Worm (Caenorhabditis elegans) whole organism, mixed stage, embryonic: Measurements from ENCODE around the gene C09B9.2.

Experiments
- ceh-39 ChIP-seq: fragments of 150-350 bp; optimal IDR thresholded peaks from 2 replicates; lab custom pipeline; 2014; ENCODE audit warnings: missing biosample characterization, missing genetic modification characterization
- ceh-83 ChIP-seq: fragments of 200-800 bp; sonication (Bioruptor generic); optimal IDR thresholded peaks from 2 replicates; lab custom pipeline; 2018; ENCODE audit warnings: mild to moderate bottlenecking, missing genetic modification characterization, missing compliant biosample characterization
- elt-1 ChIP-seq: sonication (generic microtip); optimal IDR thresholded peaks from 2 replicates; lab custom pipeline; 2017; ENCODE audit warnings: missing genetic modification characterization, mild to moderate bottlenecking, missing compliant biosample characterization, antibody characterized with exemption, moderate library complexity, borderline replicate concordance; ENCODE audit not compliant: insufficient read depth
- hlh-1 ChIP-seq: fragments of 150-350 bp; optimal IDR thresholded peaks from 2 replicates; lab custom pipeline; 2014; ENCODE audit warnings: missing biosample characterization, missing genetic modification reagents, missing genetic modification characterization
- lin-13 ChIP-seq: fragments of 150-350 bp; optimal IDR thresholded peaks from 2 replicates; lab custom pipeline; 2014; ENCODE audit warnings: missing biosample characterization, missing genetic modification characterization
- lin-32 ChIP-seq: fragments of 200-800 bp; sonication (Bioruptor generic); optimal IDR thresholded peaks from 2 replicates; lab custom pipeline; 2018; ENCODE audit warnings: mild to moderate bottlenecking, missing genetic modification characterization, missing compliant biosample characterization
- mab-5 ChIP-seq: fragments of 150-350 bp; optimal IDR thresholded peaks from 2 replicates; lab custom pipeline; 2014; ENCODE audit warnings: missing biosample characterization, missing genetic modification characterization
- nhr-76 ChIP-seq: sonication (generic microtip); optimal IDR thresholded peaks from 2 replicates; lab custom pipeline; 2017; ENCODE audit warnings: missing biosample characterization, missing genetic modification characterization
- snpc-4 ChIP-seq: fragments of 150-350 bp; optimal IDR thresholded peaks from 2 replicates; lab custom pipeline; 2014; ENCODE audit warnings: missing biosample characterization, missing genetic modification characterization
- unc-62 ChIP-seq: fragments of 150-350 bp; optimal IDR thresholded peaks from 2 replicates; lab custom pipeline; 2014; ENCODE audit warnings: missing biosample characterization, missing genetic modification reagents, missing genetic modification characterization
- ztf-11 ChIP-seq: fragments of 150-350 bp; optimal IDR thresholded peaks from 2 replicates; lab custom pipeline; 2014; ENCODE audit warnings: missing biosample characterization, missing genetic modification characterization

ce11 chrIV:4986246-4986645 lies 42.8 kb upstream of the C09B9.2 start, which contains the start of gene clec-177:
- no peak for TF ChIP-seq lin-13 (tag; lab: Kevin White, UChicago)
- no peak for TF ChIP-seq ceh-39 (tag; lab: Kevin White, UChicago)
- no peak for TF ChIP-seq ceh-83 (GFP tag; lab: Kevin White, UChicago)
- TF ChIP-seq lin-32, result no peak
- TF ChIP-seq mab-5 (tag; lab: Kevin White, UChicago), result no peak
- TF ChIP-seq snpc-4 (tag; lab: Kevin White, UChicago), result no peak
- no peak for TF ChIP-seq nhr-76 (tag; lab: Kevin White, UChicago)
- TF ChIP-seq ztf-11, result no peak
- no peak for TF ChIP-seq unc-62
- TF ChIP-seq hlh-1, result no peak
- no peak for TF ChIP-seq elt-1 (tag; lab: Kevin White, UChicago)
